Fruit fly (Drosophila melanogaster) whole organism, pupa: ENCODE data around the gene CG33494.

Experiments used
- CG10348 ChIP-seq: fragments of 200-800 bp; sonication (Bioruptor generic); IDR thresholded peaks from 2 replicates; pipeline ENCODE4 v1.3.6; 2022; ENCODE audit warnings: missing biosample characterization, missing genetic modification characterization
- CG12605 ChIP-seq: fragments of 200-800 bp; sonication (Bioruptor generic); IDR thresholded peaks from 2 replicates; pipeline ENCODE4 v1.3.6; 2022; ENCODE audit warnings: missing biosample characterization, missing genetic modification characterization
- CG13204 ChIP-seq: fragments of 200-800 bp; sonication (Bioruptor generic); optimal IDR thresholded peaks from 2 replicates; lab custom pipeline; 2018; ENCODE audit warnings: missing biosample characterization, mild to moderate bottlenecking, missing genetic modification characterization, moderate library complexity
- CG14655 ChIP-seq: fragments of 200-800 bp; sonication (Bioruptor generic); optimal IDR thresholded peaks from 3 replicates; lab custom pipeline; 2017; ENCODE audit warnings: mild to moderate bottlenecking, missing biosample characterization, missing genetic modification reagents, missing genetic modification characterization
- CG15710 ChIP-seq: fragments of 200-800 bp; sonication (Bioruptor generic); optimal IDR thresholded peaks from 2 replicates; lab custom pipeline; 2018; ENCODE audit warnings: missing biosample characterization, mild to moderate bottlenecking, missing genetic modification characterization, moderate library complexity
- CG17806 ChIP-seq: fragments of 200-800 bp; sonication (Bioruptor generic); optimal IDR thresholded peaks from 2 replicates; lab custom pipeline; 2018; ENCODE audit warnings: missing biosample characterization, mild to moderate bottlenecking, missing genetic modification characterization, moderate library complexity
- CG32121 ChIP-seq: fragments of 200-800 bp; sonication (Bioruptor generic); IDR thresholded peaks from 2 replicates; pipeline ENCODE4 v1.3.6; 2022; ENCODE audit warnings: missing biosample characterization, missing genetic modification characterization
- CG34367 ChIP-seq: fragments of 200-800 bp; sonication (Bioruptor generic); optimal IDR thresholded peaks from 2 replicates; lab custom pipeline; 2018; ENCODE audit warnings: missing biosample characterization, mild to moderate bottlenecking, missing genetic modification characterization
- CG4496 ChIP-seq: fragments of 200-800 bp; sonication (Bioruptor generic); IDR thresholded peaks from 3 replicates; pipeline ENCODE4 v1.3.6; 2022; ENCODE audit warnings: missing biosample characterization, missing genetic modification characterization
- CG8159 ChIP-seq: fragments of 200-800 bp; sonication (Bioruptor generic); optimal IDR thresholded peaks from 3 replicates; lab custom pipeline; 2018; ENCODE audit warnings: missing biosample characterization, mild to moderate bottlenecking, missing genetic modification characterization, moderate library complexity
- CG8301 ChIP-seq: fragments of 200-800 bp; sonication (Bioruptor generic); optimal IDR thresholded peaks from 2 replicates; lab custom pipeline; 2018; ENCODE audit warnings: missing biosample characterization, mild to moderate bottlenecking, missing genetic modification characterization
- CG9948 ChIP-seq: fragments of 200-800 bp; sonication (Bioruptor generic); optimal IDR thresholded peaks from 2 replicates; lab custom pipeline; 2018; ENCODE audit warnings: missing biosample characterization, mild to moderate bottlenecking, missing genetic modification characterization, moderate library complexity
- D1 ChIP-seq: fragments of 200-800 bp; sonication (Bioruptor generic); optimal IDR thresholded peaks from 2 replicates; lab custom pipeline; 2018; ENCODE audit warnings: missing biosample characterization, mild to moderate bottlenecking, missing genetic modification characterization, moderate library complexity
- EcR ChIP-seq: fragments of 200-800 bp; sonication (Bioruptor generic); optimal IDR thresholded peaks from 3 replicates; lab custom pipeline; 2019; ENCODE audit warnings: missing biosample characterization, missing genetic modification characterization, mild to moderate bottlenecking, moderate library complexity, missing genetic modification reagents
- Ets98B ChIP-seq: fragments of 200-800 bp; sonication (Bioruptor generic); IDR thresholded peaks from 2 replicates; pipeline ENCODE4 v1.3.6; 2022; ENCODE audit warnings: missing biosample characterization, missing genetic modification characterization
- Pif1A ChIP-seq: fragments of 200-800 bp; sonication (Bioruptor generic); optimal IDR thresholded peaks from 3 replicates; lab custom pipeline; 2016; ENCODE audit warnings: missing biosample characterization, missing genetic modification characterization
- Pif1B ChIP-seq: fragments of 200-800 bp; sonication (Bioruptor generic); optimal IDR thresholded peaks from 3 replicates; lab custom pipeline; 2016; ENCODE audit warnings: missing biosample characterization, missing genetic modification characterization
- Snoo ChIP-seq: fragments of 200-800 bp; sonication (Bioruptor generic); optimal IDR thresholded peaks from 3 replicates; lab custom pipeline; 2017; ENCODE audit warnings: missing biosample characterization, mild to moderate bottlenecking, missing genetic modification characterization, inconsistent platforms
- fd96Ca ChIP-seq: fragments of 200-800 bp; sonication (Bioruptor generic); IDR thresholded peaks from 3 replicates; pipeline ENCODE4 v1.3.6; 2022; ENCODE audit warnings: missing biosample characterization, missing genetic modification characterization
- gl ChIP-seq: fragments of 200-800 bp; sonication (Bioruptor generic); optimal IDR thresholded peaks from 2 replicates; lab custom pipeline; 2018; ENCODE audit warnings: missing biosample characterization, mild to moderate bottlenecking, missing genetic modification characterization
- rn ChIP-seq: fragments of 200-800 bp; sonication (Bioruptor generic); IDR thresholded peaks from 2 replicates; pipeline ENCODE4 v1.3.6; 2022; ENCODE audit warnings: missing biosample characterization, missing genetic modification characterization

The CG33494 gene

DNA sequence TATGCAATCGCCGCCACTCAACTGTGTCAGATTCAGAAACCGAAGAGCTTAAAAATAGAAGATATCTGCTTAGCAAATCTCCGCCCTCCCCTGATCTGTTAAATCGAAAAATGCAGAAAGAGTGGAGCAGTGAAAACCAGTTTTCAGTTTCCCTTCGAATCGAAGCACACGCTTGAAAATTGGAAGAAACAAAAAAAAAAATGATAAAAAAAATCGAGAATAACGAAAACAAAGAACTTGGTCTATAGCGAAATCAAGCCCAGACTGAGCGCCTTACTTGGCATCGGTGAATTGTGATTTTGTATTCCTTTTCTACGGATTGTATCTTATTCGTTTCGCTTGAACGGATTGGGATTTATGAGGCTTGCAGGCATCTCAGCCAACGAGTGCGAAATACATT, 34.3 kb upstream of the CG33494 start:
- TF ChIP-seq CG9948 (tag; lab: Kevin White, UChicago): no peak
- TF ChIP-seq rn (GFP tag; lab: Robert Waterston, UW): no peak
- TF ChIP-seq Pif1A (GFP tag; lab: Kevin White, UChicago): no peak
- peak; percentile 4 for TF ChIP-seq CG15710 (tag; lab: Kevin White, UChicago)
- 0 out of 2 replicates have a peak, but pooled peaks have one; percentile 15 for TF ChIP-seq CG12605 (GFP tag; lab: Robert Waterston, UW)
- TF ChIP-seq gl (tag; lab: Kevin White, UChicago): peak; percentile 30
- no peak for TF ChIP-seq CG34367
- no peak for TF ChIP-seq Ets98B (GFP tag; lab: Robert Waterston, UW)
- peak; percentile 48 for TF ChIP-seq D1 (tag; lab: Kevin White, UChicago)
- peak; percentile 33 for TF ChIP-seq CG13204
- TF ChIP-seq fd96Ca (GFP tag; lab: Robert Waterston, UW): no peak
- TF ChIP-seq EcR (GFP tag; lab: Kevin White, UChicago): peak; percentile 36
- TF ChIP-seq, all 21 proteins: peak for 6

- no peak for TF ChIP-seq CG4496
- peak; percentile 9 for TF ChIP-seq Pif1A (GFP tag; lab: Kevin White, UChicago)
- no peak for TF ChIP-seq CG12605 (GFP tag; lab: Robert Waterston, UW)
- peak; percentile 27 for TF ChIP-seq CG8159 (tag; lab: Kevin White, UChicago)
- TF ChIP-seq CG15710 (tag; lab: Kevin White, UChicago): peak; percentile 10
- TF ChIP-seq CG14655 (GFP tag; lab: Kevin White, UChicago): peak; percentile 36
- peak; percentile 9 for TF ChIP-seq CG13204
- TF ChIP-seq Pif1B: no peak
- TF ChIP-seq CG8301: peak; percentile 3
- TF ChIP-seq CG9948 (tag; lab: Kevin White, UChicago): peak; percentile 24
- peak; percentile 23; the same call in 1 of the 2 replicates for TF ChIP-seq CG32121
- no peak for TF ChIP-seq CG10348 (GFP tag; lab: Robert Waterston, UW)
- TF ChIP-seq CG17806: peak; percentile 17
These were observed 24.6 kb upstream of the CG33494 start for dm6 chr3R:25519465-25520071.

- TF ChIP-seq D1 (tag; lab: Kevin White, UChicago): peak; percentile 38
- no peak for TF ChIP-seq CG17806
These were observed 23.6 kb upstream of the CG33494 start for dm6 chr3R:25518584-25518983.

DNA sequence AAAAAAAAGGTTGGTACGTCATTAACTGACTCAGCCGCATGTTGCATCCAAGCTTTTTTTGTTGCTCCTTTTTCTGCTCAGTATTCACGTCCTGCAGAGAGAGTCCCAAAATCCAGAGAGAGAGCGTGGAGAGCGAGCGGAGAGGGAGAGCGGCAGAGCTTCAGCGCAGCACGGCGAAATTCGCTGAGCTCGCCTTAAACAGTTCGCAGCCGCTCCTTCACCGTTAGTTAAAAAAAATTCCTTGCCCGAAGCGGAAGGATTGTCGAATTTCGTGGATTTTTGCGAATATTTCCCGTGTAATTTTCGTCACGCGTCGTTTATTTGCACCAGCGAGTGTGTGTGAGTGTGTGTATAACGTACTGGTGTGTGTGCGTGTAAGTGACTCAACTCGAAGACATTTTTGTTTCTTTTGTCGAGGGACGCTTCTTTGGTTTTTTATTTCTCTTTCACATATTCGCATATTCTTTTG, 23.2 kb upstream of the CG33494 start:
- TF ChIP-seq D1 (tag; lab: Kevin White, UChicago): no peak
- TF ChIP-seq gl (tag; lab: Kevin White, UChicago): peak; percentile 46
- peak; percentile 19 for TF ChIP-seq EcR (GFP tag; lab: Kevin White, UChicago)
- no peak; the same call in 2 of the 3 replicates for TF ChIP-seq fd96Ca (GFP tag; lab: Robert Waterston, UW)
- no peak; the same call in 1 of the 2 replicates for TF ChIP-seq CG12605 (GFP tag; lab: Robert Waterston, UW)
- no peak for TF ChIP-seq CG17806
- peak; percentile 24 for TF ChIP-seq CG34367
- no peak for TF ChIP-seq CG8301
- no peak for TF ChIP-seq CG15710 (tag; lab: Kevin White, UChicago)
- peak; percentile 83 for TF ChIP-seq CG4496
- no peak for TF ChIP-seq Snoo (tag; lab: Kevin White, UChicago)
- TF ChIP-seq CG10348 (GFP tag; lab: Robert Waterston, UW): no peak
- peak; percentile 14 for TF ChIP-seq Pif1B
- no peak for TF ChIP-seq CG8159 (tag; lab: Kevin White, UChicago)
- TF ChIP-seq Ets98B (GFP tag; lab: Robert Waterston, UW): no peak
- TF ChIP-seq rn (GFP tag; lab: Robert Waterston, UW): 0 out of 2 replicates have a peak, but pooled peaks have one; percentile 18
- TF ChIP-seq CG32121: no peak
- peak; percentile 60 for TF ChIP-seq CG13204
- peak; percentile 40 for TF ChIP-seq CG14655 (GFP tag; lab: Kevin White, UChicago)
- TF ChIP-seq Pif1A (GFP tag; lab: Kevin White, UChicago): no peak
- TF ChIP-seq CG9948 (tag; lab: Kevin White, UChicago): no peak

- TF ChIP-seq D1 (tag; lab: Kevin White, UChicago) (no peak), CG4496 (0 out of 3 replicates have a peak, but pooled peaks have one; percentile 13)
These were observed 22.6 kb upstream of the CG33494 start for dm6 chr3R:25517521-25517920.

DNA sequence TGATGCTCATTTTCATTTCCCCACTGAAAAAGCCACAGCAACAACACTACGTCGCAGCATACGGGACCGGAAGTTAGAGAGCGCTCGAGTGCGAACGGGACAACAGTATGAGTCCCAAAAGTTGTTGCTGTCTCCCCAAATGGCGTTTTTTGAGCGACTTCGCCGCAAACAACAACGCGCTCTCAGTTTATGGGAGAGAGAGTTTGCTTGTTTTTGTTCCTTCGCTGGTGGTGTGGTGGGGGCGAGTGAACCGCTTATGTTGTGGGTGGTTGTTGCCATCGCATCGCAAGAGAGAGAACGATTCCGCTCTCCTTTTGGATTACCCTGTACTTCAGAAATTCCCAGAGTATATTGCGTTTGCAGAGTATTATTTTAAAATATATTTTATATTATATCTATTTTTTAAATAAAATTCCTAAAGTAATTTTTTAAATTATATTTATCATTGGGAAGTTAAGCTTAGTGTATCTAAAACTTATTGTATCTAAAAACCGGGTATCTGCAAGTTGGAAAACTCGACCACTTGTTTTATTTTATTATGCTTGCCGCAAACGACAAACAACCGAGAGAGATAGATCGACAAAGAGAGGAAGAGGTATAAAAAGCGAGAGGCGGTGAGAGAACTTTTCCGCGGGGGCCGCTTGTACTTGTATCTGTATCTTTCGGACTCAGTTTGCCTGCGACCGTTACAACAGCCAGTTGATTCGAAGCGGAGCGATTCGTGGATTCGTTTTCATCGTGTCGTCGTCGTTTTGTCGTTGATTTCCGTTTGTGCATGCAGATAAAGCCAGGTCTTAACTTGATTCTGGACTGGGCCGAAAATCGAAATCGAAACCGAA, 20.7 kb upstream of the CG33494 start, which contains the start of gene msi:
TSS of gene msi (plus strand) at position 669 of the 839 bp plus-strand sequence.
- peak; percentile 99 for TF ChIP-seq CG9948 (tag; lab: Kevin White, UChicago)
- peak; percentile 97 for TF ChIP-seq CG4496
- TF ChIP-seq Snoo (tag; lab: Kevin White, UChicago): peak; percentile 97
- TF ChIP-seq CG17806: peak; percentile 99
- peak; percentile 96 for TF ChIP-seq Pif1B
- TF ChIP-seq CG8301: peak; percentile 97
- peak; percentile 88 for TF ChIP-seq CG13204
- peak; percentile 99 for TF ChIP-seq CG32121
- TF ChIP-seq Ets98B (GFP tag; lab: Robert Waterston, UW): peak; percentile 98
- TF ChIP-seq gl (tag; lab: Kevin White, UChicago): peak; percentile 87
- TF ChIP-seq CG8159 (tag; lab: Kevin White, UChicago): peak; percentile 99
- peak; percentile 94 for TF ChIP-seq CG10348 (GFP tag; lab: Robert Waterston, UW)
- peak; percentile 94 for TF ChIP-seq fd96Ca (GFP tag; lab: Robert Waterston, UW)
- TF ChIP-seq CG14655 (GFP tag; lab: Kevin White, UChicago): peak; percentile 99
- peak; percentile 95 for TF ChIP-seq CG34367
- peak; percentile 92 for TF ChIP-seq Pif1A (GFP tag; lab: Kevin White, UChicago)
- peak; percentile 96 for TF ChIP-seq CG12605 (GFP tag; lab: Robert Waterston, UW)
- peak; percentile 98 for TF ChIP-seq D1 (tag; lab: Kevin White, UChicago)
- TF ChIP-seq rn (GFP tag; lab: Robert Waterston, UW): peak; percentile 95
- TF ChIP-seq EcR (GFP tag; lab: Kevin White, UChicago): peak; percentile 77
- TF ChIP-seq CG15710 (tag; lab: Kevin White, UChicago): peak; percentile 99
